Worm (Caenorhabditis elegans): ENCODE results near the gene C12D12.3.

The C12D12.3 gene

ce11 chrX:3472226-3472625 lies 16.9 kb upstream of the C12D12.3 start (continued):
- TF ChIP-seq sox-4 (tag; optimal IDR thresholded peaks at IDR 0.05) (no peak), ets-4 (tag; optimal IDR thresholded peaks at IDR 0.05) (no peak), ttx-3 (tag; optimal IDR thresholded peaks at IDR 0.05) (no peak), unc-86 (tag; optimal IDR thresholded peaks at IDR 0.05) (no peak), ama-1 (optimal IDR thresholded peaks at IDR 0.05) (no peak), C08G9.2 (tag; optimal IDR thresholded peaks at IDR 0.05) (no peak), elt-2 (tag; optimal IDR thresholded peaks at IDR 0.05) (peak; percentile 64), tbx-2 (tag; optimal IDR thresholded peaks at IDR 0.05) (peak; percentile 71), hlh-13 (GFP tag; optimal IDR thresholded peaks at IDR 0.05) (no peak), hlh-8 (tag; optimal IDR thresholded peaks at IDR 0.05) (no peak), Y22D7AL.16 (tag; optimal IDR thresholded peaks at IDR 0.05) (no peak), nfya-1 (tag; optimal IDR thresholded peaks at IDR 0.05) (peak; percentile 38), pha-2 (tag; optimal IDR thresholded peaks at IDR 0.05) (peak; percentile 48), K02D7.2 (tag; optimal IDR thresholded peaks at IDR 0.05) (no peak), sdc-2 (tag; optimal IDR thresholded peaks at IDR 0.05) (peak; percentile 62), pat-9 (tag; optimal IDR thresholded peaks at IDR 0.05) (no peak), dmd-4 (tag; optimal IDR thresholded peaks at IDR 0.05; ENCODE audit: borderline replicate concordance) (no peak)

- TF ChIP-seq ceh-19 (GFP tag; optimal IDR thresholded peaks at IDR 0.05) (no peak), elt-2 (tag; optimal IDR thresholded peaks at IDR 0.05) (no peak), T23F11.4 (GFP tag; optimal IDR thresholded peaks at IDR 0.05) (no peak), hlh-8 (tag; optimal IDR thresholded peaks at IDR 0.05) (no peak), Y22D7AL.16 (tag; optimal IDR thresholded peaks at IDR 0.05) (no peak), pqm-1 (tag; optimal IDR thresholded peaks at IDR 0.05) (no peak), dve-1 (tag; optimal IDR thresholded peaks at IDR 0.05) (no peak), ztf-16 (tag; optimal IDR thresholded peaks at IDR 0.05) (no peak), hlh-6 (tag; optimal IDR thresholded peaks at IDR 0.05) (no peak), eyg-1 (tag; optimal IDR thresholded peaks at IDR 0.05) (no peak), ceh-34 (tag; optimal IDR thresholded peaks at IDR 0.05) (no peak)
Observed at ce11 chrX:3473793-3474192, 15.3 kb upstream of the C12D12.3 start.

- TF ChIP-seq nfya-1 (tag; optimal IDR thresholded peaks at IDR 0.05) = no peak
- TF ChIP-seq fkh-6 (tag; optimal IDR thresholded peaks at IDR 0.05) = no peak
- no peak for TF ChIP-seq hlh-13 (GFP tag; optimal IDR thresholded peaks at IDR 0.05)
Observed at ce11 chrX:3479950-3480349, 9.1 kb upstream of the C12D12.3 start, which contains the start of gene wrt-6. Gene wrt-6 (plus strand): TSS chrX:3480250.

ce11 chrX:3488074-3488688 lies 912 bp upstream of the C12D12.3 start:
- TF ChIP-seq unc-55 (GFP tag; optimal IDR thresholded peaks at IDR 0.05) (peak; percentile 75), rnt-1 (tag; optimal IDR thresholded peaks at IDR 0.05) (peak; percentile 53), ceh-22 (tag; optimal IDR thresholded peaks at IDR 0.05) (no peak)

ce11 chrX:3492431-3492830 lies 3.3 kb downstream of the C12D12.3 start:
- TF ChIP-seq ets-4 (tag; optimal IDR thresholded peaks at IDR 0.05) = no peak
- TF ChIP-seq F13H6.1 (tag; optimal IDR thresholded peaks at IDR 0.05) = no peak
- no peak for TF ChIP-seq nhr-11 (tag; optimal IDR thresholded peaks at IDR 0.05)
- TF ChIP-seq unc-86 (tag; optimal IDR thresholded peaks at IDR 0.05) = no peak
- no peak for TF ChIP-seq pha-2 (tag; optimal IDR thresholded peaks at IDR 0.05)
- no peak for TF ChIP-seq hlh-13 (GFP tag; optimal IDR thresholded peaks at IDR 0.05)
- TF ChIP-seq ceh-34 (tag; optimal IDR thresholded peaks at IDR 0.05) = no peak
- no peak for TF ChIP-seq C08G9.2 (tag; optimal IDR thresholded peaks at IDR 0.05)
- TF ChIP-seq hlh-30 (tag; optimal IDR thresholded peaks at IDR 0.05; ENCODE audit: insufficient read depth) = no peak
- TF ChIP-seq fkh-6 (tag; optimal IDR thresholded peaks at IDR 0.05) = no peak
- no peak for TF ChIP-seq tbx-2 (tag; optimal IDR thresholded peaks at IDR 0.05)
- TF ChIP-seq sox-2 (GFP tag; IDR thresholded peaks at IDR 0.05) = no peak
- TF ChIP-seq K02D7.2 (tag; optimal IDR thresholded peaks at IDR 0.05) = no peak
- TF ChIP-seq unc-3 (GFP tag; conservative IDR thresholded peaks at IDR 0.05) = no peak
- TF ChIP-seq unc-3 (tag; optimal IDR thresholded peaks at IDR 0.05) = no peak
- TF ChIP-seq ceh-14 (tag; optimal IDR thresholded peaks at IDR 0.05) = no peak
- TF ChIP-seq rnt-1 (tag; optimal IDR thresholded peaks at IDR 0.05) = no peak
- no peak for TF ChIP-seq zip-5 (tag; optimal IDR thresholded peaks at IDR 0.05)
- TF ChIP-seq ceh-22 (tag; optimal IDR thresholded peaks at IDR 0.05) = no peak
